Fruit fly (Drosophila melanogaster): ENCODE results near the gene CG9920.

CG9920 gene

dm6 chr3R:14048702-14049142, 49.2 kb downstream of the CG9920 start (continued):
- peak; percentile 56 for TF ChIP-seq CG15336 (GFP tag; IDR thresholded peaks at IDR 0.05)
- peak; percentile 56 for TF ChIP-seq spab (GFP tag; optimal IDR thresholded peaks at IDR 0.05)
- TF ChIP-seq Eip75B (GFP tag; optimal IDR thresholded peaks at IDR 0.05) = peak; percentile 20
- peak; percentile 53 for TF ChIP-seq CG31627 (GFP tag; optimal IDR thresholded peaks at IDR 0.05)
- no peak for TF ChIP-seq Ets21C (GFP tag; optimal IDR thresholded peaks at IDR 0.05)
- peak; percentile 47 for TF ChIP-seq CG10669 (GFP tag; optimal IDR thresholded peaks at IDR 0.05)
- TF ChIP-seq fd59A (GFP tag; optimal IDR thresholded peaks at IDR 0.05) = peak; percentile 26
- TF ChIP-seq CG3919 (GFP tag; optimal IDR thresholded peaks at IDR 0.05) = peak; percentile 65

All from whole organism, prepupa.